Worm (Caenorhabditis elegans) whole organism, L4 larva: ENCODE data around the gene clec-160.
A peak's percentile ranks its signal among the peaks of the same experiment; 100 is the strongest.

Experiments used
- R02D3.7 ChIP-seq: fragments of 150-350 bp; sonication (generic microtip); optimal IDR thresholded peaks from 3 replicates; lab custom pipeline; 2014; ENCODE audit warnings: missing biosample characterization, missing genetic modification characterization
- aly-2 ChIP-seq: sonication (generic microtip); optimal IDR thresholded peaks from 2 replicates; lab custom pipeline; 2018; ENCODE audit warnings: missing biosample characterization, missing genetic modification characterization
- ama-1 ChIP-seq: fragments of 150-350 bp; optimal IDR thresholded peaks from 2 replicates; lab custom pipeline; 2014; ENCODE audit warnings: inconsistent platforms, mixed read lengths
- ceh-82 ChIP-seq: sonication (generic microtip); optimal IDR thresholded peaks from 2 replicates; lab custom pipeline; 2017; ENCODE audit warnings: missing biosample characterization, missing genetic modification characterization
- cey-2 ChIP-seq: sonication (generic microtip); optimal IDR thresholded peaks from 3 replicates; lab custom pipeline; 2017; ENCODE audit warnings: missing genetic modification characterization, mild to moderate bottlenecking, missing compliant biosample characterization, antibody characterized with exemption, borderline replicate concordance; ENCODE audit not compliant: insufficient read depth
- nhr-25 ChIP-seq: sonication (generic microtip); optimal IDR thresholded peaks from 2 replicates; lab custom pipeline; 2017; ENCODE audit warnings: missing genetic modification characterization, mild to moderate bottlenecking, missing compliant biosample characterization, antibody characterized with exemption, moderate library complexity, borderline replicate concordance; ENCODE audit not compliant: insufficient read depth
- unc-62 ChIP-seq, 3 experiments: fragments of 150-350 bp in 1 of 3; sonication (generic microtip); optimal IDR thresholded peaks in 2 of 3; peaks in 1 of 3; 1 replicate in 1 of 3; 2 replicates in 2 of 3; lab custom pipeline; 2014 to 2017; ENCODE audit warnings: missing biosample characterization in 3 of 3, missing genetic modification characterization in 3 of 3, missing genetic modification reagents in 3 of 3, missing genotype in 1 of 3
- zag-1 ChIP-seq: fragments of 150-350 bp; optimal IDR thresholded peaks from 2 replicates; lab custom pipeline; 2014; ENCODE audit warnings: missing biosample characterization, missing genetic modification characterization
- zfp-2 ChIP-seq: sonication (generic microtip); optimal IDR thresholded peaks from 2 replicates; lab custom pipeline; 2016; ENCODE audit warnings: mild to moderate bottlenecking, missing genetic modification characterization, missing compliant biosample characterization

DNA sequence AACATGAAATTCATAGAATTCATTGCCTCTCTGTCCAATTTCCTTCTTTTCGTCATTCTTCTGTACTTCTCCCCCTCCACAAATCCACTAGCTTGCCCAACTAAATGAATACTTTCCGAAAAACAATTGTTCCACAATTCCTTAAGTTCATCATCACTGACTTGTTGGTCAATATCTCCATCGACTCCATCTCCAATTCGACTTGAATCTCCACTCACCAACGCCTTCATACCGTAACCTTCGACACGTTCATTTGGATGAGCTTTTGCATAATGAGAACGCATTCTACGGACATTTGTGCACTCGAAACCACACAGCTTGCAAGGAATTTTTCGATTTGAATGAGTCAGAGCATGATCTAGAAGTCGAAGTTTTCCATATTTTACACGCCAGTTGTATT, 34.8 kb downstream of the clec-160 start:
- TF ChIP-seq zag-1 (tag; lab: Kevin White, UChicago) (no peak), aly-2 (tag; lab: Kevin White, UChicago) (no peak), unc-62 (GFP tag; optimal IDR thresholded peaks at IDR 0.05 in 1 of 2; lab: Kevin White, UChicago) (peak in 1 of 2 experiments; percentile 95), unc-62 (tag; optimal IDR thresholded peaks at IDR 0.05; lab: Kevin White, UChicago) (no peak), cey-2 (tag; lab: Kevin White, UChicago) (no peak), ceh-82 (tag; lab: Kevin White, UChicago) (no peak), R02D3.7 (tag; lab: Kevin White, UChicago) (no peak), nhr-25 (no peak), ama-1 (lab: Kevin White, UChicago) (no peak), zfp-2 (no peak)
